Worm (Caenorhabditis elegans) whole organism, L2 larva: Measurements from ENCODE around the gene R07H5.16.
A peak's percentile ranks its signal among the peaks of the same experiment; 100 is the strongest.

Experiments used
- C34F6.9 ChIP-seq: fragments of 150-350 bp; optimal IDR thresholded peaks from 2 replicates; lab custom pipeline; 2014; ENCODE audit warnings: missing biosample characterization, missing genetic modification characterization
- F13H6.1 ChIP-seq: sonication (generic microtip); optimal IDR thresholded peaks from 2 replicates; lab custom pipeline; 2016; ENCODE audit warnings: missing genetic modification characterization, missing compliant biosample characterization
- ZK546.5 ChIP-seq: sonication (generic microtip); optimal IDR thresholded peaks from 2 replicates; lab custom pipeline; 2017; ENCODE audit warnings: missing biosample characterization, missing genetic modification characterization
- alr-1 ChIP-seq: fragments of 150-350 bp; optimal IDR thresholded peaks from 2 replicates; lab custom pipeline; 2014; ENCODE audit warnings: missing biosample characterization, missing genetic modification characterization
- aly-2 ChIP-seq: fragments of 150-350 bp; optimal IDR thresholded peaks from 2 replicates; lab custom pipeline; 2014; ENCODE audit warnings: missing biosample characterization, missing genetic modification characterization
- ama-1 ChIP-seq: fragments of 150-350 bp; optimal IDR thresholded peaks from 2 replicates; lab custom pipeline; 2018; ENCODE audit warnings: inconsistent platforms
- blmp-1 ChIP-seq: sonication (generic microtip); optimal IDR thresholded peaks from 2 replicates; lab custom pipeline; 2017; ENCODE audit warnings: missing genetic modification characterization, mild to moderate bottlenecking, missing compliant biosample characterization, antibody characterized with exemption, moderate library complexity; ENCODE audit not compliant: insufficient read depth
- ceh-16 ChIP-seq: fragments of 150-350 bp; optimal IDR thresholded peaks from 2 replicates; lab custom pipeline; 2014; ENCODE audit warnings: missing biosample characterization, missing genetic modification characterization
- ceh-82 ChIP-seq: fragments of 150-350 bp; optimal IDR thresholded peaks from 2 replicates; lab custom pipeline; 2014; ENCODE audit warnings: missing biosample characterization, missing genetic modification characterization
- dmd-4 ChIP-seq: sonication (generic microtip); optimal IDR thresholded peaks from 2 replicates; lab custom pipeline; 2017; ENCODE audit warnings: missing biosample characterization, missing genetic modification characterization
- egl-27 ChIP-seq: sonication (generic microtip); optimal IDR thresholded peaks from 3 replicates; lab custom pipeline; 2017; ENCODE audit warnings: missing biosample characterization, missing genetic modification reagents, missing genetic modification characterization
- elt-3 ChIP-seq: sonication (generic microtip); optimal IDR thresholded peaks from 2 replicates; lab custom pipeline; 2017; ENCODE audit warnings: missing biosample characterization, missing genetic modification characterization
- fos-1 ChIP-seq: fragments of 150-350 bp; optimal IDR thresholded peaks from 2 replicates; lab custom pipeline; 2014; ENCODE audit warnings: missing biosample characterization, missing genetic modification characterization
- lin-11 ChIP-seq: fragments of 150-350 bp; sonication (generic microtip); optimal IDR thresholded peaks from 2 replicates; lab custom pipeline; 2014; ENCODE audit warnings: missing biosample characterization, missing genetic modification characterization, inconsistent platforms, mixed read lengths
- lin-13 ChIP-seq: fragments of 150-350 bp; optimal IDR thresholded peaks from 2 replicates; lab custom pipeline; 2014; ENCODE audit warnings: missing biosample characterization, missing genetic modification reagents, missing genetic modification characterization
- lin-39 ChIP-seq: fragments of 150-350 bp; optimal IDR thresholded peaks from 2 replicates; lab custom pipeline; 2014; ENCODE audit warnings: missing biosample characterization, missing genetic modification reagents, missing genetic modification characterization
- lsy-2 ChIP-seq, 2 experiments: fragments of 150-350 bp in 1 of 2; sonication (generic microtip) in 1 of 2; optimal IDR thresholded peaks; 2 replicates each; lab custom pipeline; 2014 to 2017; ENCODE audit warnings: missing biosample characterization in 2 of 2, missing genetic modification characterization in 2 of 2
- mab-5 ChIP-seq: fragments of 150-350 bp; optimal IDR thresholded peaks from 2 replicates; lab custom pipeline; 2014; ENCODE audit warnings: missing biosample characterization, missing genetic modification characterization
- mbf-1 ChIP-seq: sonication (generic microtip); optimal IDR thresholded peaks from 2 replicates; lab custom pipeline; 2017; ENCODE audit warnings: missing biosample characterization, missing genetic modification characterization
- mdl-1 ChIP-seq, 2 experiments: fragments of 150-350 bp in 1 of 2; sonication (generic microtip) in 1 of 2; optimal IDR thresholded peaks; 2 replicates each; lab custom pipeline; 2017; ENCODE audit warnings: missing biosample characterization in 2 of 2, missing genetic modification characterization in 2 of 2
- nhr-11 ChIP-seq: fragments of 150-350 bp; optimal IDR thresholded peaks from 2 replicates; lab custom pipeline; 2014; ENCODE audit warnings: missing biosample characterization, missing genetic modification characterization
- nhr-129 ChIP-seq: fragments of 150-350 bp; optimal IDR thresholded peaks from 2 replicates; lab custom pipeline; 2014; ENCODE audit warnings: missing biosample characterization, missing genetic modification characterization
- nhr-21 ChIP-seq: fragments of 150-350 bp; optimal IDR thresholded peaks from 2 replicates; lab custom pipeline; 2014; ENCODE audit warnings: missing biosample characterization, missing genetic modification characterization
- nhr-23 ChIP-seq: fragments of 150-350 bp; optimal IDR thresholded peaks from 2 replicates; lab custom pipeline; 2014; ENCODE audit warnings: missing biosample characterization, missing genetic modification reagents, missing genetic modification characterization
- nhr-237 ChIP-seq: fragments of 150-350 bp; optimal IDR thresholded peaks from 2 replicates; lab custom pipeline; 2014; ENCODE audit warnings: missing biosample characterization, missing genetic modification characterization
- nhr-25 ChIP-seq: fragments of 150-350 bp; sonication (generic microtip); optimal IDR thresholded peaks from 3 replicates; lab custom pipeline; 2014; ENCODE audit warnings: missing biosample characterization, missing genetic modification characterization
- nhr-6 ChIP-seq: fragments of 150-350 bp; optimal IDR thresholded peaks from 2 replicates; lab custom pipeline; 2014; ENCODE audit warnings: missing biosample characterization, missing genetic modification characterization
- nhr-77 ChIP-seq: fragments of 150-350 bp; optimal IDR thresholded peaks from 2 replicates; lab custom pipeline; 2014; ENCODE audit warnings: missing biosample characterization, missing genetic modification characterization
- skn-1 ChIP-seq: sonication (generic microtip); optimal IDR thresholded peaks from 2 replicates; lab custom pipeline; 2017; ENCODE audit warnings: missing biosample characterization, missing genetic modification characterization
- sma-9 ChIP-seq, 2 experiments: fragments of 150-350 bp in 1 of 2; sonication (generic microtip) in 1 of 2; optimal IDR thresholded peaks; 2 replicates each; lab custom pipeline; 2014 to 2016; ENCODE audit warnings: missing genetic modification characterization in 2 of 2, mild to moderate bottlenecking in 1 of 2, missing biosample characterization in 1 of 2, missing compliant biosample characterization in 1 of 2, missing genetic modification reagents in 1 of 2, moderate library complexity in 1 of 2
- snpc-4 ChIP-seq: fragments of 150-350 bp; optimal IDR thresholded peaks from 2 replicates; lab custom pipeline; 2014; ENCODE audit warnings: missing biosample characterization, missing genetic modification characterization
- unc-39 ChIP-seq: fragments of 150-350 bp; optimal IDR thresholded peaks from 2 replicates; lab custom pipeline; 2014; ENCODE audit warnings: missing biosample characterization, missing genetic modification characterization
- unc-55 ChIP-seq: fragments of 150-350 bp; sonication (generic microtip); optimal IDR thresholded peaks from 3 replicates; lab custom pipeline; 2014; ENCODE audit warnings: missing biosample characterization, missing genetic modification reagents, missing genetic modification characterization
- zag-1 ChIP-seq: fragments of 150-350 bp; optimal IDR thresholded peaks from 2 replicates; lab custom pipeline; 2014; ENCODE audit warnings: missing biosample characterization, missing genetic modification characterization
- ztf-1 ChIP-seq: fragments of 200-800 bp; sonication (Bioruptor generic); conservative IDR thresholded peaks from 2 replicates; pipeline ENCODE4 v1.3.6; 2022; ENCODE audit warnings: missing genetic modification characterization, missing compliant biosample characterization
- ztf-11 ChIP-seq: sonication (generic microtip); optimal IDR thresholded peaks from 2 replicates; lab custom pipeline; 2017; ENCODE audit warnings: missing biosample characterization, missing genetic modification characterization
- ztf-4 ChIP-seq: fragments of 150-350 bp; optimal IDR thresholded peaks from 2 replicates; lab custom pipeline; 2014; ENCODE audit warnings: missing biosample characterization, missing genetic modification characterization

R07H5.16 gene

DNA sequence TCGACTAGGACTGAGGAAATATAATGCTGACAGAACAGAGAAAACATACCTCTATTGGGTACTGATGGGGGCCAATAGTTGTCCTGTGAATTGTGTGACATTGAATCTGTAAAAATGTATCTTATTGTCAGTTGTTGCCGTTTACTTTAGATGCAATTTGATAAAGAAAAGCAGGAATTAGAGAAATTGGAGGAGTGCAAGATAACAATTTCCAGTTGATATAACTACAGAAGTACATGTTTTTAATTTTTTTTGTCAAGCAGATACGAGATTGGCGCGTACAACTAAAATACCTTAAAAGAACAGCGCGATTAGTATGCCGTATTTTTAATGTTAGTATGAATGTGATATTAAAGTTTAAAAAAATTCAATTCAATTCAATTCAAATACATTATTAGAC, 18.9 kb downstream of the R07H5.16 start, which contains the start of gene zip-6:
zip-6 (minus strand) TSS at position 101 of the 400 bp plus-strand sequence.
- no peak for TF ChIP-seq nhr-129 (tag; lab: Kevin White, UChicago)
- no peak for TF ChIP-seq ceh-82 (tag; lab: Kevin White, UChicago)
- no peak for TF ChIP-seq nhr-6 (tag; lab: Kevin White, UChicago)
- TF ChIP-seq elt-3 = no peak
- TF ChIP-seq sma-9 (GFP tag; optimal IDR thresholded peaks at IDR 0.05; lab: Kevin White, UChicago) = no peak
- no peak for TF ChIP-seq sma-9 (tag; optimal IDR thresholded peaks at IDR 0.05; lab: Kevin White, UChicago)
- no peak for TF ChIP-seq zag-1 (tag; lab: Kevin White, UChicago)
- TF ChIP-seq, all 48 proteins: peak for 0

DNA sequence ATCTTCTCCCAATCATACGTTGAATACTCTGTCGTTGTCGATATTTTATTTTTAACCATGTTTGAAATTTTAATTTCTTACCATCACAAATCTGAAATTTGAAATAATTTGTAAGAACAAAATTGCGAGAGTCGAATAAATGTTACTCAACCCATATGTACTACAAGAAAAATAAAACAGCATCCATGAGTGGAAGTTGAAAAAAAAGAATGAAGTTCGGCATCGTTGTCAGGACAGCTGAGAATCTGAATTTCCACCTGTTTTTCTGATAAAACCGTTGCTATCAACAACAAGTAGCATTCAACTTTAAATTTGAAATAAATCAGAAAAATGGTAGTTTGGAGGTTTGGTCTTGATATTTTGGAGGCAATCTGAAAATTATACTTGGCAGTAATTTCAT, 24.7 kb downstream of the R07H5.16 start, which contains the start of gene C29F4.3:
C29F4.3 (minus strand) TSS at position 101 of the 400 bp plus-strand sequence.
- TF ChIP-seq ZK546.5 (tag; lab: Kevin White, UChicago) (no peak), mab-5 (tag; lab: Kevin White, UChicago) (no peak), ztf-4 (tag; lab: Kevin White, UChicago) (no peak), nhr-25 (tag; lab: Kevin White, UChicago) (no peak), C34F6.9 (tag; lab: Kevin White, UChicago) (no peak), dmd-4 (tag; lab: Kevin White, UChicago) (no peak), blmp-1 (tag; lab: Kevin White, UChicago) (no peak), nhr-6 (tag; lab: Kevin White, UChicago) (no peak), sma-9 (GFP tag; optimal IDR thresholded peaks at IDR 0.05; lab: Kevin White, UChicago) (no peak), sma-9 (tag; optimal IDR thresholded peaks at IDR 0.05; lab: Kevin White, UChicago) (no peak), nhr-237 (tag; lab: Kevin White, UChicago) (no peak)
- TF ChIP-seq, all 48 proteins: peak for 0

DNA sequence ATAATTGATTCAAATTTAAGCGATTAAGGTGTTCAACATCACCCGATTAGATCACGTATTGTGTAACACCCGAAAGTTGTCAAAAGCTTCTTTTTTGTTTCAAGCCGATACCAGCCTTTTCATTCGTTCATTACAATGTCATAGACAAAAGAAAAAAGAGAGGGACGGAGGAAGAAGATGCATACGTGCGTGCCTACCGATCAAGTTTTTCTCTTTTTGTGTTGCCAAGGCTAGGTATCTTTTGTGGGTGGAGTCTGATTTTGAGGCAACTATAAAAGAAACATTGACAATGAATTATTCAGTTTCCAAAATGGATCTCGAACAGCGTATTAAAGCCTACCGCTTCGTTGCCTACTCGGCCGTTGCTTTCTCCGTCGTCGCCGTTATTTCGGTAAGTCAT, 26.1 kb downstream of the R07H5.16 start, which contains the start of gene col-125:
col-125 (plus strand) TSS at position 301 of the 400 bp plus-strand sequence.
- TF ChIP-seq dmd-4 (tag; lab: Kevin White, UChicago) (no peak), blmp-1 (tag; lab: Kevin White, UChicago) (peak; percentile 22)

DNA sequence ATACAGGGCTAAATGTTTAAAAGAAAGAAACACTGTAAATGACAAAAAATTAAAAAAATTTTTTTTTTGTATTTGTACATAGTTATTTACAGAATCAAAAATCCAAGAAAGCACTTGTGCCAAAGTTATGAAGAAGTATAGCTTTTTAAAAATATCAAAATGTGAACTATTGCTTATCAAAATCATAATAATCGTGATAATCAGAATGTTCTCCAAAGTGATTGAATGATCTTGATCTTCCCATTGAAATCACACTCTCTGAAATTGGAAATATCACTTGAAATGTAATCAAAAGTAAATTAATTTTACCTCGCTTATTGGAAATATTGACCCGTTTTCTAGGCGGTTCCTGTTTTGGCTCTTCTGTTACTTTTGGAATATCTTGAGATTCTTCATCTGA, 27.4 kb downstream of the R07H5.16 start:
- TF ChIP-seq unc-39 (tag; lab: Kevin White, UChicago) (no peak), nhr-25 (tag; lab: Kevin White, UChicago) (peak; percentile 53)

DNA sequence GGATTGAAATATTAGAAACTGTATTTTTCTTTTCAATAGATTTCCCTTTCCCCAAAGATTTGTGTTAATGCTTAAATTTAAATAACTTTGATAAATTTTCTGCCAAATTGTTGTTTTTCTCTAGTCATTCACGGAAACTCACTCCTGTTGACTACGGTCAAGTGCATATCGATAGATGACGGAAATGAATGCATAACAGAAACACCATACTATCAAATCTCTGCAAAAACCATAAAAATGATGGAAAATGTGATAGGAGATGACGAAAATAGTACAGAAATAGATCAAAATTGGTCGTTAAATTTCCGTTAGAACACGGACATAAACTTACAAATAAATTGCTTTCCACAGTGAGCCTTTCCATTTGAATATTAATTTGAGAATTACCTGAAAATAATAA, 29.9 kb downstream of the R07H5.16 start:
- TF ChIP-seq nhr-21 (tag; lab: Kevin White, UChicago) (no peak), nhr-77 (tag; lab: Kevin White, UChicago) (no peak), F13H6.1 (tag; lab: Kevin White, UChicago) (no peak), alr-1 (tag; lab: Kevin White, UChicago) (no peak), unc-55 (GFP tag; lab: Kevin White, UChicago) (no peak), elt-3 (no peak), ceh-16 (tag; lab: Kevin White, UChicago) (no peak), aly-2 (tag; lab: Kevin White, UChicago) (no peak), mbf-1 (tag; lab: Kevin White, UChicago) (no peak), mdl-1 (tag; optimal IDR thresholded peaks at IDR 0.05; lab: Kevin White, UChicago) (no peak), nhr-23 (tag; lab: Kevin White, UChicago) (no peak), sma-9 (GFP tag; optimal IDR thresholded peaks at IDR 0.05; lab: Kevin White, UChicago) (no peak), sma-9 (tag; optimal IDR thresholded peaks at IDR 0.05; lab: Kevin White, UChicago) (no peak), nhr-237 (tag; lab: Kevin White, UChicago) (no peak), snpc-4 (tag; lab: Kevin White, UChicago) (no peak), egl-27 (tag; lab: Kevin White, UChicago) (no peak), lin-13 (GFP tag; lab: Kevin White, UChicago) (no peak), ztf-11 (tag; lab: Kevin White, UChicago) (no peak), lin-11 (tag; lab: Kevin White, UChicago) (no peak), ceh-82 (tag; lab: Kevin White, UChicago) (no peak), ama-1 (lab: Kevin White, UChicago) (no peak)

DNA sequence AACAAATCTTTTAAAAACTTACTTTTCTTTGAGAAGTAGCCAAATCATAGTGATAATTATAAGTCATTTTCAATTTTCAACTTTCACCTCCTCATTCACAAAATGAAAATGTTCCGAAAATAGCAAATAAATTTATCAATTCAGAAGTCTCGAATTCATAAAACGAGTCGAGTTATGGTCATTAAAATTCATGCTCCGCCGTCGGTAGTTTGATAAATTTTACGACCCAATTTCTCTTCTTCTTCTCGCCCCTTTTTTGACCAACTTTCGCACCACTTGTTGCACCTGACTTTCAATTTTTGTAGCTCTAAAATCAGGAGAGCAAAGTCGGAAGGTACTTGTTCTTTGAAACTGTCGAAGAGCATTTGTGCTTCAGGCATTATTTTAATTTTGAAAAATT, 30.9 kb downstream of the R07H5.16 start, which contains the start of gene best-7:
best-7 (minus strand) TSS at position 239 of the 400 bp plus-strand sequence.
- TF ChIP-seq lsy-2 (tag; optimal IDR thresholded peaks at IDR 0.05; lab: Kevin White, UChicago) = no peak
- TF ChIP-seq fos-1 = no peak
- TF ChIP-seq C34F6.9 (tag; lab: Kevin White, UChicago) = no peak
- no peak for TF ChIP-seq egl-27 (tag; lab: Kevin White, UChicago)
- TF ChIP-seq sma-9 (GFP tag; optimal IDR thresholded peaks at IDR 0.05; lab: Kevin White, UChicago) = no peak
- no peak for TF ChIP-seq sma-9 (tag; optimal IDR thresholded peaks at IDR 0.05; lab: Kevin White, UChicago)
- TF ChIP-seq skn-1 (tag; lab: Kevin White, UChicago) = no peak
- TF ChIP-seq elt-3 = no peak
- no peak for TF ChIP-seq ztf-1 (GFP tag; lab: Robert Waterston, UW)
- TF ChIP-seq unc-55 (GFP tag; lab: Kevin White, UChicago) = no peak
- TF ChIP-seq lin-39 (tag; lab: Kevin White, UChicago) = no peak
- no peak for TF ChIP-seq nhr-11
